Fruit fly (Drosophila melanogaster): Measurements from ENCODE around the gene CG2975.

The CG2975 gene

DNA sequence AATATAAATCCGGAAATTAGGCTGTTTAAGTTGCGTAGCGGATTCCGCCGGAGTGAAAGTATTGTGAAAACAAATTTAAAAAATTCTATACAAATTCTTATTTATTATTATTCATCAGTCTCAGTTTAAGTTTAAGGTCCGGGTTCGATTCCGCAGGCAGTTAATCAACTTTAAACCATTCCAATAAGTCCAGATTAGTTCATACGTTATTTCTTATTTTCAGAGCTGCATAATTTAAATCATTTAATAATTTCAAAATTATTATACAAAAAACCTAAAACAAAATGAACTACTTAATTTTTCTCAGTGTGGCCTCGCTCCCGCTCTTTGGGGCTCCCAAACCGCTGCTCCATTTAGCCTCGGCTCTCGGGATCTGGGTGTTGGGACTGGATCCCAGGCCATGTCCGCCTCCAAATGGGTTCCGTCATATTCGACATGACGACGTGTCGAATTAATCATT, 9.6 kb upstream of the CG2975 start (continued):
- peak; percentile 30; the same call in 1 of the 3 replicates for TF ChIP-seq CG11456 (GFP tag; IDR thresholded peaks at IDR 0.05)
- TF ChIP-seq CG11723 (GFP tag; optimal IDR thresholded peaks at IDR 0.05), result peak; percentile 90
- peak; percentile 39 for TF ChIP-seq CG10565 (GFP tag; optimal IDR thresholded peaks at IDR 0.05)
- TF ChIP-seq jumu (GFP tag; optimal IDR thresholded peaks at IDR 0.05), result peak; percentile 5
- TF ChIP-seq pho (GFP tag; optimal IDR thresholded peaks at IDR 0.05), result peak; percentile 58
- peak; percentile 76 for TF ChIP-seq ci (GFP tag; IDR thresholded peaks at IDR 0.05)
- peak; percentile 95 for TF ChIP-seq CG2678 (tag; optimal IDR thresholded peaks at IDR 0.05)
- no peak for TF ChIP-seq pita (GFP tag; optimal IDR thresholded peaks at IDR 0.05)
- peak; percentile 57; the same call in 2 of the 3 replicates for TF ChIP-seq B-H1 (GFP tag; IDR thresholded peaks at IDR 0.05)
- TF ChIP-seq Sin3A (optimal IDR thresholded peaks at IDR 0.05), result no peak
- TF ChIP-seq CG10366 (GFP tag; IDR thresholded peaks at IDR 0.05), result peak; percentile 72
- TF ChIP-seq sqz (GFP tag; optimal IDR thresholded peaks at IDR 0.05), result peak; percentile 74
- peak; percentile 73 for TF ChIP-seq al (GFP tag; IDR thresholded peaks at IDR 0.05)
- peak; percentile 73 for TF ChIP-seq esg (GFP tag; conservative IDR thresholded peaks at IDR 0.05)
- peak; percentile 62; the same call in 1 of the 3 replicates for TF ChIP-seq C15 (GFP tag; IDR thresholded peaks at IDR 0.05)
- TF ChIP-seq CG6654 (GFP tag; optimal IDR thresholded peaks at IDR 0.05), result peak; percentile 72
- no peak for TF ChIP-seq knrl (GFP tag; IDR thresholded peaks at IDR 0.05; ENCODE audit: partially characterized antibody)
- peak; percentile 36 for TF ChIP-seq pnt (GFP tag; optimal IDR thresholded peaks at IDR 0.05)
- peak; percentile 73 for TF ChIP-seq CG5245 (GFP tag; optimal IDR thresholded peaks at IDR 0.05)
- TF ChIP-seq CG15696 (tag; optimal IDR thresholded peaks at IDR 0.05), result peak; percentile 86
- peak; percentile 85 for TF ChIP-seq HHEX (GFP tag; optimal IDR thresholded peaks at IDR 0.05)
- TF ChIP-seq aop (GFP tag; IDR thresholded peaks at IDR 0.05), result no peak
- TF ChIP-seq lola (GFP tag; optimal IDR thresholded peaks at IDR 0.05), result peak in 1 of 3 experiments; percentile 97
- peak; percentile 68 for TF ChIP-seq chn (GFP tag; optimal IDR thresholded peaks at IDR 0.05)
- TF ChIP-seq Bteb2 (GFP tag; optimal IDR thresholded peaks at IDR 0.05), result peak; percentile 66
- peak; percentile 77 for TF ChIP-seq CG5180 (GFP tag; optimal IDR thresholded peaks at IDR 0.05)
- no peak for TF ChIP-seq CG8478 (optimal IDR thresholded peaks at IDR 0.05)
- peak; percentile 23 for TF ChIP-seq CG1603 (tag; optimal IDR thresholded peaks at IDR 0.05)
- TF ChIP-seq CG18011 (GFP tag; optimal IDR thresholded peaks at IDR 0.05), result peak; percentile 53
- peak; percentile 80 for TF ChIP-seq CG17359 (tag; optimal IDR thresholded peaks at IDR 0.05)
- TF ChIP-seq gem (tag; optimal IDR thresholded peaks at IDR 0.05), result peak; percentile 95
- TF ChIP-seq zf30C (GFP tag; optimal IDR thresholded peaks at IDR 0.05), result peak; percentile 80
- peak; percentile 42 for TF ChIP-seq Jarid2 (GFP tag; optimal IDR thresholded peaks at IDR 0.05)
- TF ChIP-seq CG7928 (GFP tag; optimal IDR thresholded peaks at IDR 0.05), result peak; percentile 68
- no peak for TF ChIP-seq CG5953 (GFP tag; IDR thresholded peaks at IDR 0.05)
- TF ChIP-seq CG3163 (GFP tag; optimal IDR thresholded peaks at IDR 0.05), result no peak
- peak; percentile 63 for TF ChIP-seq jing (GFP tag; optimal IDR thresholded peaks at IDR 0.05)
- TF ChIP-seq YL-1 (GFP tag; optimal IDR thresholded peaks at IDR 0.05), result peak; percentile 60
- TF ChIP-seq CG9797 (GFP tag; optimal IDR thresholded peaks at IDR 0.05), result peak; percentile 32
- TF ChIP-seq CG9727 (GFP tag; optimal IDR thresholded peaks at IDR 0.05), result peak; percentile 97
- no peak for TF ChIP-seq p53 (GFP tag; optimal IDR thresholded peaks at IDR 0.05)
- TF ChIP-seq CG11398 (GFP tag; optimal IDR thresholded peaks at IDR 0.05), result no peak
- TF ChIP-seq B-H2 (GFP tag; optimal IDR thresholded peaks at IDR 0.05), result no peak
- TF ChIP-seq CG32532 (GFP tag; IDR thresholded peaks at IDR 0.05), result peak; percentile 65
- peak; percentile 21 for TF ChIP-seq Dip3 (GFP tag; optimal IDR thresholded peaks at IDR 0.05)
- peak; percentile 82 for TF ChIP-seq Hr3 (GFP tag; optimal IDR thresholded peaks at IDR 0.05)
- TF ChIP-seq Poxn (GFP tag; IDR thresholded peaks at IDR 0.05), result peak; percentile 5; the same call in 1 of the 2 replicates
- peak; percentile 89 for TF ChIP-seq D19A (tag; optimal IDR thresholded peaks at IDR 0.05)
- peak; percentile 98 for TF ChIP-seq CG18262 (tag; optimal IDR thresholded peaks at IDR 0.05)
- TF ChIP-seq CG16779 (GFP tag; IDR thresholded peaks at IDR 0.05), result no peak
- no peak for TF ChIP-seq HLH4C (GFP tag; IDR thresholded peaks at IDR 0.05; ENCODE audit: partially characterized antibody)

Measured in whole organism, embryonic.